Fruit fly (Drosophila melanogaster): ENCODE data around the gene Arl1.

The Arl1 gene

dm6 chr3L:16021064-16021683 is 38.2 kb downstream of the Arl1 start (continued):
- TF ChIP-seq Hsf (GFP tag; optimal IDR thresholded peaks at IDR 0.05) (peak; percentile 55), grau (tag; optimal IDR thresholded peaks at IDR 0.05) (peak; percentile 51), CG3407 (GFP tag; optimal IDR thresholded peaks at IDR 0.05) (peak; percentile 14), CG9932 (GFP tag; IDR thresholded peaks at IDR 0.05) (no peak), Myb (GFP tag; optimal IDR thresholded peaks at IDR 0.05) (no peak), Oli (tag; optimal IDR thresholded peaks at IDR 0.05) (peak; percentile 45), CG12155 (GFP tag; optimal IDR thresholded peaks at IDR 0.05) (peak; percentile 11), zen (tag; optimal IDR thresholded peaks at IDR 0.05) (peak; percentile 89), sima (GFP tag; optimal IDR thresholded peaks at IDR 0.05) (no peak), emc (GFP tag; optimal IDR thresholded peaks at IDR 0.05) (no peak), ac (GFP tag; optimal IDR thresholded peaks at IDR 0.05) (peak; percentile 69), CG5180 (GFP tag; optimal IDR thresholded peaks at IDR 0.05) (no peak), CG16779 (GFP tag; IDR thresholded peaks at IDR 0.05) (no peak), eve (GFP tag; optimal IDR thresholded peaks at IDR 0.05) (peak in 1 of 2 experiments; percentile 21), gro (GFP tag; optimal IDR thresholded peaks at IDR 0.05) (no peak), CG1603 (tag; optimal IDR thresholded peaks at IDR 0.05) (peak; percentile 87), bbx (GFP tag; IDR thresholded peaks at IDR 0.05; ENCODE audit: partially characterized antibody) (no peak), CG12071 (GFP tag; optimal IDR thresholded peaks at IDR 0.05) (no peak), Dll (GFP tag; IDR thresholded peaks at IDR 0.05; ENCODE audit: partially characterized antibody) (no peak), odd (GFP tag; optimal IDR thresholded peaks at IDR 0.05) (no peak), al (GFP tag; IDR thresholded peaks at IDR 0.05) (no peak), CG4707 (GFP tag; optimal IDR thresholded peaks at IDR 0.05) (peak; percentile 30), bigmax (GFP tag; optimal IDR thresholded peaks at IDR 0.05) (no peak), otp (GFP tag; IDR thresholded peaks at IDR 0.05) (peak; percentile 36; the same call in 1 of the 3 replicates), wor (GFP tag; IDR thresholded peaks at IDR 0.05) (no peak), CG1832 (GFP tag; optimal IDR thresholded peaks at IDR 0.05) (no peak), pnt (GFP tag; optimal IDR thresholded peaks at IDR 0.05) (peak; percentile 67), PHDP (tag; optimal IDR thresholded peaks at IDR 0.05) (no peak), mld (GFP tag; IDR thresholded peaks at IDR 0.05; ENCODE audit: partially characterized antibody) (no peak), CG10431 (GFP tag; optimal IDR thresholded peaks at IDR 0.05) (no peak), tgo (GFP tag; IDR thresholded peaks at IDR 0.05) (peak; percentile 40; the same call in 2 of the 3 replicates), Taf1 (GFP tag; IDR thresholded peaks at IDR 0.05) (no peak), Atf3 (GFP tag; optimal IDR thresholded peaks at IDR 0.05) (peak; percentile 44), kah (GFP tag; optimal IDR thresholded peaks at IDR 0.05) (no peak), CG7357 (GFP tag; IDR thresholded peaks at IDR 0.05) (no peak), CG4854 (GFP tag; optimal IDR thresholded peaks at IDR 0.05) (no peak), CG10366 (GFP tag; IDR thresholded peaks at IDR 0.05) (peak; percentile 28), CG18011 (GFP tag; optimal IDR thresholded peaks at IDR 0.05) (no peak), gsb-n (tag; optimal IDR thresholded peaks at IDR 0.05) (peak; percentile 72), sd (tag; optimal IDR thresholded peaks at IDR 0.05) (no peak), trem (tag; optimal IDR thresholded peaks at IDR 0.05) (peak; percentile 60), ara (GFP tag; IDR thresholded peaks at IDR 0.05) (peak; percentile 78), scrt (GFP tag; optimal IDR thresholded peaks at IDR 0.05) (no peak), HmgZ (tag; optimal IDR thresholded peaks at IDR 0.05) (no peak), CG1792 (GFP tag; optimal IDR thresholded peaks at IDR 0.05) (no peak), CG15073 (GFP tag; optimal IDR thresholded peaks at IDR 0.05) (peak; percentile 41), ci (GFP tag; IDR thresholded peaks at IDR 0.05) (peak; percentile 73), zfh2 (GFP tag; optimal IDR thresholded peaks at IDR 0.05) (no peak), cwo (GFP tag; optimal IDR thresholded peaks at IDR 0.05) (no peak), stwl (tag; optimal IDR thresholded peaks at IDR 0.05) (peak; percentile 43)
